Worm (Caenorhabditis elegans) whole organism, late embryonic: Measurements from ENCODE around the gene asp-18.

ENCODE experiments used
- F13H6.1 ChIP-seq: sonication (generic microtip); optimal IDR thresholded peaks from 2 replicates; lab custom pipeline; 2016; ENCODE audit warnings: missing genetic modification characterization, missing compliant biosample characterization
- Y22D7AL.16 ChIP-seq: sonication (generic microtip); optimal IDR thresholded peaks from 2 replicates; lab custom pipeline; 2016; ENCODE audit warnings: missing genetic modification characterization, missing compliant biosample characterization
- ahr-1 ChIP-seq: sonication (generic microtip); optimal IDR thresholded peaks from 2 replicates; lab custom pipeline; 2016; ENCODE audit warnings: missing genetic modification characterization, missing compliant biosample characterization
- dmd-4 ChIP-seq: sonication (generic microtip); optimal IDR thresholded peaks from 2 replicates; lab custom pipeline; 2016; ENCODE audit warnings: borderline replicate concordance, missing genetic modification characterization, missing compliant biosample characterization
- fkh-10 ChIP-seq: fragments of 150-350 bp; optimal IDR thresholded peaks from 2 replicates; lab custom pipeline; 2014; ENCODE audit warnings: missing biosample characterization, missing genetic modification reagents, missing genetic modification characterization
- gmeb-2 ChIP-seq: sonication (generic microtip); optimal IDR thresholded peaks from 2 replicates; lab custom pipeline; 2016; ENCODE audit warnings: missing genetic modification characterization, inconsistent platforms, missing compliant biosample characterization
- madf-2 ChIP-seq: sonication (generic microtip); optimal IDR thresholded peaks from 2 replicates; lab custom pipeline; 2017; ENCODE audit warnings: missing genetic modification characterization, missing compliant biosample characterization
- nhr-11 ChIP-seq: fragments of 150-350 bp; optimal IDR thresholded peaks from 2 replicates; lab custom pipeline; 2014; ENCODE audit warnings: missing biosample characterization, missing genetic modification characterization
- ref-2 ChIP-seq: sonication (generic microtip); optimal IDR thresholded peaks from 2 replicates; lab custom pipeline; 2016; ENCODE audit warnings: missing genetic modification characterization, missing compliant biosample characterization
- sdc-2 ChIP-seq: sonication (generic microtip); optimal IDR thresholded peaks from 2 replicates; lab custom pipeline; 2016; ENCODE audit warnings: missing genotype, missing genetic modification characterization, missing compliant biosample characterization

DNA sequence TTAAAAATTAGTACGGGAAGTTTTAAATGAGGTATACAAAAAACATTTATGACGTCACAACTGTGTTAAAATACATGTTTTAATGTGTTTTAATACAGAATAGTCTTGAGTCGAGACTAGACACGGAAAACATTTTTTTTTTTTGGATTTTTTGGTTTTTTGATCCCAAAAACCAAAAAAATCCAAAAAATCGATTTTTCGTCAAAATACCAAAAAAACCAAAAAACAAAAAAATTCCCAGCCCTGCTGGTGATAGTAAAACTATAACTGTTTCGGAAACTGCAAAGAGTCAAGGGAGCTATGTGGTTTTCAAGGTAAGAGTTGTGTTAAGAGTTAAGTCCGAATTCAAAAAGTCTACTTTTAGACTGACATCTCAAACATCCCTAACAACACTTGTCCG lies 29.6 kb upstream of the asp-18 start, which contains the start of gene F11D11.4:
- TF ChIP-seq nhr-11 (tag; lab: Kevin White, UChicago) = no peak
- TF ChIP-seq F13H6.1 (tag; lab: Kevin White, UChicago) = no peak
- no peak for TF ChIP-seq ahr-1 (tag; lab: Kevin White, UChicago)
- no peak for TF ChIP-seq sdc-2 (tag; lab: Kevin White, UChicago)
- TF ChIP-seq madf-2 (tag; lab: Kevin White, UChicago) = no peak
- TF ChIP-seq dmd-4 (tag; lab: Kevin White, UChicago) = no peak
- no peak for TF ChIP-seq Y22D7AL.16 (tag; lab: Kevin White, UChicago)
- no peak for TF ChIP-seq fkh-10 (GFP tag; lab: Kevin White, UChicago)
- no peak for TF ChIP-seq gmeb-2
- TF ChIP-seq ref-2 (tag; lab: Kevin White, UChicago) = no peak
